Fruit fly (Drosophila melanogaster) whole organism, embryonic: ENCODE results near the gene mthl1.

Source experiments
- ATbp ChIP-seq: fragments of 200-800 bp; sonication (Bioruptor generic); optimal IDR thresholded peaks from 2 replicates; lab custom pipeline; 2017; ENCODE audit warnings: missing biosample characterization, mild to moderate bottlenecking, missing genetic modification characterization, missing genetic modification reagents
- Adf1 ChIP-seq: fragments of 200-800 bp; sonication (Bioruptor generic); IDR thresholded peaks from 2 replicates; pipeline ENCODE4 v1.3.6; 2022; ENCODE audit warnings: missing biosample characterization, missing genetic modification characterization
- BEAF-32 ChIP-seq: fragments of 200-800 bp; sonication (Bioruptor generic); optimal IDR thresholded peaks from 3 replicates; lab custom pipeline; 2017; ENCODE audit warnings: missing biosample characterization, missing genetic modification characterization, mild to moderate bottlenecking, moderate library complexity, missing genetic modification reagents
- BtbVII ChIP-seq: fragments of 200-800 bp; sonication (Bioruptor generic); optimal IDR thresholded peaks from 3 replicates; lab custom pipeline; 2017; ENCODE audit warnings: missing biosample characterization, mild to moderate bottlenecking, missing genetic modification characterization
- CG1024 ChIP-seq: fragments of 200-800 bp; sonication (Bioruptor generic); IDR thresholded peaks from 2 replicates; pipeline ENCODE4 v1.3.6; 2022; ENCODE audit warnings: missing biosample characterization, missing genetic modification characterization
- CG10565 ChIP-seq: fragments of 200-800 bp; sonication (Bioruptor generic); optimal IDR thresholded peaks from 3 replicates; lab custom pipeline; 2016; ENCODE audit warnings: missing biosample characterization, mild to moderate bottlenecking, missing genetic modification characterization
- CG11085 ChIP-seq: fragments of 200-800 bp; sonication (Bioruptor generic); IDR thresholded peaks from 2 replicates; pipeline ENCODE4 v1.3.6; 2022; ENCODE audit warnings: missing biosample characterization, missing genetic modification characterization
- CG11695 ChIP-seq: fragments of 200-800 bp; sonication (Bioruptor generic); IDR thresholded peaks from 3 replicates; pipeline ENCODE4 v1.3.6; 2022; ENCODE audit warnings: missing biosample characterization, missing genetic modification characterization
- CG11723 ChIP-seq: fragments of 200-800 bp; sonication (Bioruptor generic); optimal IDR thresholded peaks from 2 replicates; lab custom pipeline; 2017; ENCODE audit warnings: missing biosample characterization, mild to moderate bottlenecking, missing genetic modification characterization
- CG12071 ChIP-seq: fragments of 200-800 bp; sonication (Bioruptor generic); optimal IDR thresholded peaks from 3 replicates; lab custom pipeline; 2018; ENCODE audit warnings: missing biosample characterization, mild to moderate bottlenecking, missing genetic modification characterization
- CG18764 ChIP-seq: fragments of 200-800 bp; sonication (Bioruptor generic); optimal IDR thresholded peaks from 3 replicates; lab custom pipeline; 2016; ENCODE audit warnings: missing biosample characterization, missing genetic modification characterization
- CG2129 ChIP-seq: fragments of 200-800 bp; sonication (Bioruptor generic); IDR thresholded peaks from 2 replicates; pipeline ENCODE4 v1.3.6; 2022; ENCODE audit warnings: missing biosample characterization, missing genetic modification characterization; ENCODE audit not compliant: partially characterized antibody
- CG2202 ChIP-seq: fragments of 200-800 bp; sonication (Bioruptor generic); optimal IDR thresholded peaks from 2 replicates; lab custom pipeline; 2018; ENCODE audit warnings: missing biosample characterization, mild to moderate bottlenecking, missing genetic modification characterization
- CG2875 ChIP-seq: fragments of 200-800 bp; sonication (Bioruptor generic); optimal IDR thresholded peaks from 2 replicates; lab custom pipeline; 2017; ENCODE audit warnings: missing biosample characterization, mild to moderate bottlenecking, missing genetic modification characterization, missing genetic modification reagents
- CG6254 ChIP-seq: fragments of 200-800 bp; sonication (Bioruptor generic); optimal IDR thresholded peaks from 3 replicates; lab custom pipeline; 2017; ENCODE audit warnings: mild to moderate bottlenecking, missing biosample characterization, missing genetic modification reagents, missing genetic modification characterization
- CG7556 ChIP-seq: fragments of 200-800 bp; sonication (Bioruptor generic); optimal IDR thresholded peaks from 2 replicates; lab custom pipeline; 2017; ENCODE audit warnings: missing biosample characterization, mild to moderate bottlenecking, missing genetic modification characterization
- CG7786 ChIP-seq: fragments of 200-800 bp; sonication (Bioruptor generic); optimal IDR thresholded peaks from 2 replicates; lab custom pipeline; 2016; ENCODE audit warnings: missing biosample characterization, missing genetic modification characterization
- CG8089 ChIP-seq: fragments of 200-800 bp; sonication (Bioruptor generic); optimal IDR thresholded peaks from 3 replicates; lab custom pipeline; 2016; ENCODE audit warnings: missing biosample characterization, missing genetic modification characterization
- CG8765 ChIP-seq: fragments of 200-800 bp; sonication (Bioruptor generic); IDR thresholded peaks from 2 replicates; pipeline ENCODE4 v1.3.6; 2022; ENCODE audit warnings: missing biosample characterization, missing genetic modification characterization
- CG9727 ChIP-seq: fragments of 200-800 bp; sonication (Bioruptor generic); optimal IDR thresholded peaks from 3 replicates; lab custom pipeline; 2017; ENCODE audit warnings: missing biosample characterization, mild to moderate bottlenecking, missing genetic modification characterization
- Camta ChIP-seq: fragments of 200-800 bp; sonication (Bioruptor generic); optimal IDR thresholded peaks from 2 replicates; lab custom pipeline; 2016; ENCODE audit warnings: missing biosample characterization, missing genetic modification characterization
- Chrac-16 ChIP-seq: fragments of 200-800 bp; sonication (Bioruptor generic); optimal IDR thresholded peaks from 3 replicates; lab custom pipeline; 2016; ENCODE audit warnings: missing biosample characterization, missing genetic modification characterization
- Dll ChIP-seq: fragments of 200-800 bp; sonication (Bioruptor generic); IDR thresholded peaks from 4 replicates; pipeline ENCODE4 v1.3.6; 2022; ENCODE audit warnings: missing biosample characterization, missing genetic modification characterization; ENCODE audit not compliant: partially characterized antibody
- Dp ChIP-seq: fragments of 200-800 bp; sonication (Bioruptor generic); optimal IDR thresholded peaks from 2 replicates; lab custom pipeline; 2018; ENCODE audit warnings: missing biosample characterization, mild to moderate bottlenecking, missing genetic modification characterization, moderate library complexity
- HLH54F ChIP-seq: fragments of 200-800 bp; sonication (Bioruptor generic); optimal IDR thresholded peaks from 3 replicates; lab custom pipeline; 2016; ENCODE audit warnings: missing biosample characterization, missing genetic modification characterization
- HmgD ChIP-seq: fragments of 200-800 bp; sonication (Bioruptor generic); optimal IDR thresholded peaks from 3 replicates; lab custom pipeline; 2016; ENCODE audit warnings: missing biosample characterization, missing genetic modification characterization
- Hr3 ChIP-seq: fragments of 200-800 bp; sonication (Bioruptor generic); optimal IDR thresholded peaks from 3 replicates; lab custom pipeline; 2016; ENCODE audit warnings: missing biosample characterization, missing genetic modification characterization
- Sry-δ ChIP-seq: fragments of 200-800 bp; sonication (Bioruptor generic); optimal IDR thresholded peaks from 2 replicates; lab custom pipeline; 2016; ENCODE audit warnings: missing biosample characterization, missing genetic modification characterization
- ab ChIP-seq: fragments of 200-800 bp; sonication (Bioruptor generic); optimal IDR thresholded peaks from 2 replicates; lab custom pipeline; 2016; ENCODE audit warnings: missing biosample characterization, missing genetic modification characterization
- abd-A ChIP-seq: fragments of 200-800 bp; sonication (Bioruptor generic); optimal IDR thresholded peaks from 3 replicates; lab custom pipeline; 2019; ENCODE audit warnings: missing biosample characterization, mild to moderate bottlenecking, missing genetic modification characterization, moderate library complexity
- corto ChIP-seq: fragments of 200-800 bp; sonication (Bioruptor generic); optimal IDR thresholded peaks from 2 replicates; lab custom pipeline; 2016; ENCODE audit warnings: missing biosample characterization, mild to moderate bottlenecking, missing genetic modification characterization, moderate library complexity
- da ChIP-seq: fragments of 200-800 bp; sonication (Bioruptor generic); optimal IDR thresholded peaks from 2 replicates; lab custom pipeline; 2016; ENCODE audit warnings: missing biosample characterization, missing genetic modification characterization
- danr ChIP-seq: fragments of 200-800 bp; sonication (Bioruptor generic); IDR thresholded peaks from 2 replicates; pipeline ENCODE4 v1.3.6; 2022; ENCODE audit warnings: missing biosample characterization, missing genetic modification characterization
- en ChIP-seq: fragments of 200-800 bp; sonication (Bioruptor generic); optimal IDR thresholded peaks from 2 replicates; lab custom pipeline; 2016; ENCODE audit warnings: missing biosample characterization, missing genetic modification characterization
- exex ChIP-seq: fragments of 200-800 bp; sonication (Bioruptor generic); optimal IDR thresholded peaks from 4 replicates; lab custom pipeline; 2018; ENCODE audit warnings: missing biosample characterization, mild to moderate bottlenecking, missing genetic modification characterization, moderate library complexity
- gcm2 ChIP-seq: fragments of 200-800 bp; sonication (Bioruptor generic); optimal IDR thresholded peaks from 2 replicates; lab custom pipeline; 2016; ENCODE audit warnings: missing biosample characterization, missing genetic modification characterization
- gfzf ChIP-seq: fragments of 200-800 bp; sonication (Bioruptor generic); optimal IDR thresholded peaks from 2 replicates; lab custom pipeline; 2016; ENCODE audit warnings: missing biosample characterization, mild to moderate bottlenecking, missing genetic modification characterization, moderate library complexity
- jing ChIP-seq: fragments of 200-800 bp; sonication (Bioruptor generic); optimal IDR thresholded peaks from 2 replicates; lab custom pipeline; 2018; ENCODE audit warnings: missing biosample characterization, mild to moderate bottlenecking, missing genetic modification characterization
- luna ChIP-seq: fragments of 200-800 bp; sonication (Bioruptor generic); optimal IDR thresholded peaks from 2 replicates; lab custom pipeline; 2016; ENCODE audit warnings: missing biosample characterization, missing genetic modification characterization
- odd ChIP-seq: fragments of 200-800 bp; sonication (Bioruptor generic); optimal IDR thresholded peaks from 2 replicates; lab custom pipeline; 2017; ENCODE audit warnings: missing biosample characterization, mild to moderate bottlenecking, missing genetic modification characterization
- onecut ChIP-seq: fragments of 200-800 bp; sonication (Bioruptor generic); IDR thresholded peaks from 2 replicates; pipeline ENCODE4 v1.3.6; 2022; ENCODE audit warnings: missing biosample characterization, missing genetic modification characterization
- p53 ChIP-seq: fragments of 200-800 bp; sonication (Bioruptor generic); optimal IDR thresholded peaks from 2 replicates; lab custom pipeline; 2016; ENCODE audit warnings: missing biosample characterization, missing genetic modification characterization
- peb ChIP-seq: fragments of 200-800 bp; sonication (Bioruptor generic); IDR thresholded peaks from 2 replicates; pipeline ENCODE4 v1.3.6; 2022; ENCODE audit warnings: missing biosample characterization, missing genetic modification characterization
- pho ChIP-seq: fragments of 200-800 bp; sonication (Bioruptor generic); optimal IDR thresholded peaks from 2 replicates; lab custom pipeline; 2016; ENCODE audit warnings: missing biosample characterization, missing genetic modification characterization
- pita ChIP-seq: fragments of 200-800 bp; sonication (Bioruptor generic); optimal IDR thresholded peaks from 2 replicates; lab custom pipeline; 2017; ENCODE audit warnings: missing biosample characterization, mild to moderate bottlenecking, missing genetic modification characterization
- prd ChIP-seq, 3 experiments: fragments of >200 bp in 2 of 3; fragments of 200-800 bp in 1 of 3; sonication (Bioruptor generic) in 1 of 3; optimal IDR thresholded peaks in 2 of 3; IDR thresholded peaks in 1 of 3; 2 replicates in 2 of 3; 3 replicates in 1 of 3; pipeline versions ENCODE4 v1.3.6 to Lab custom; 2017 to 2022; ENCODE audit warnings: missing biosample characterization in 1 of 3, missing genetic modification characterization in 1 of 3
- rib ChIP-seq: fragments of 200-800 bp; sonication (Bioruptor generic); IDR thresholded peaks from 2 replicates; pipeline ENCODE4 v1.3.6; 2022; ENCODE audit warnings: missing biosample characterization, missing genetic modification characterization
- shn ChIP-seq: fragments of 200-800 bp; sonication (Bioruptor generic); optimal IDR thresholded peaks from 3 replicates; lab custom pipeline; 2016; ENCODE audit warnings: missing biosample characterization, missing genetic modification characterization
- sima ChIP-seq: fragments of 200-800 bp; sonication (Bioruptor generic); optimal IDR thresholded peaks from 2 replicates; lab custom pipeline; 2016; ENCODE audit warnings: missing biosample characterization, missing genetic modification characterization
- stc ChIP-seq: fragments of 200-800 bp; sonication (Bioruptor generic); IDR thresholded peaks from 2 replicates; pipeline ENCODE4 v1.3.6; 2022; ENCODE audit warnings: missing biosample characterization, missing genetic modification characterization
- tup ChIP-seq: fragments of 200-800 bp; sonication (Bioruptor generic); optimal IDR thresholded peaks from 2 replicates; lab custom pipeline; 2016; ENCODE audit warnings: missing biosample characterization, mild to moderate bottlenecking, missing genetic modification characterization, moderate library complexity
- z ChIP-seq: fragments of 200-800 bp; sonication (Bioruptor generic); IDR thresholded peaks from 3 replicates; pipeline ENCODE4 v1.3.6; 2022; ENCODE audit warnings: missing biosample characterization, missing genetic modification characterization

mthl1 gene

DNA sequence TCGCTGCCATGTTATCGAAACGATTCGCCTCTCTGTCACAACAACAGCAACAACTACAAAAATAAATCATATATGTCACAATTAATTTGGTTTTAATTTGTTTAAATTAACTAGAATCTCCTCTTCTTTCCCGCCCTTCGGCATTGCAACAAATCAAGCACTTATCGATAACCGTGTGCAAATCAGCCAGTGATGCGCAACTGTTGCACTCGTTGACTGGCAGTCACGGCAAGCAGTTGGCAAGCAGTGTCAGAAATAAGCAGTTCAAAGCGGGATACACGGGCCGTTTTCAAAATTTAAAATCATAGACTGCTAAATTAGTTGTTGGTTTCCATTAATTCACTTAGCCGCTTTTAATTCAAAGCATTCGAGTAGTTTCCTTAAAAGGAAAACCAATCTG lies 43.0 kb downstream of the mthl1 start, which contains the start of gene Axs (continued):
- TF ChIP-seq gfzf (GFP tag; lab: Kevin White, UChicago) (peak; percentile 36), ab (no peak), Adf1 (GFP tag; lab: Robert Waterston, UW) (no peak), Dp (GFP tag; lab: Kevin White, UChicago) (peak; percentile 98), z (GFP tag; lab: Robert Waterston, UW) (no peak), prd (optimal IDR thresholded peaks at IDR 0.05; lab: Kevin White, UChicago) (no peak), prd (GFP tag; IDR thresholded peaks at IDR 0.05; lab: Robert Waterston, UW) (no peak), jing (GFP tag; lab: Kevin White, UChicago) (no peak), Sry-δ (GFP tag; lab: Kevin White, UChicago) (peak; percentile 79), stc (no peak), da (no peak), abd-A (tag; lab: Kevin White, UChicago) (no peak), luna (GFP tag; lab: Kevin White, UChicago) (no peak), CG11723 (GFP tag; lab: Kevin White, UChicago) (no peak), pita (GFP tag; lab: Kevin White, UChicago) (no peak), CG2129 (no peak), CG2875 (GFP tag; lab: Kevin White, UChicago) (no peak), odd (no peak), rib (0 out of 2 replicates have a peak, but pooled peaks have one; percentile 34), tup (GFP tag; lab: Kevin White, UChicago) (no peak), shn (peak; percentile 41), Hr3 (GFP tag; lab: Kevin White, UChicago) (no peak), Dll (GFP tag; lab: Robert Waterston, UW) (peak; percentile 62; the same call in 2 of the 4 replicates), peb (GFP tag; lab: Robert Waterston, UW) (no peak), CG7786 (GFP tag; lab: Kevin White, UChicago) (no peak), HmgD (peak; percentile 24), CG18764 (no peak), exex (tag; lab: Kevin White, UChicago) (no peak), sima (GFP tag; lab: Kevin White, UChicago) (no peak), p53 (GFP tag; lab: Kevin White, UChicago) (peak; percentile 45), pho (GFP tag; lab: Kevin White, UChicago) (peak; percentile 1), CG11085 (no peak), gcm2 (GFP tag; lab: Kevin White, UChicago) (no peak), CG8765 (GFP tag; lab: Robert Waterston, UW) (no peak), HLH54F (GFP tag; lab: Kevin White, UChicago) (no peak), onecut (GFP tag; lab: Robert Waterston, UW) (0 out of 2 replicates have a peak, but pooled peaks have one; percentile 7), CG9727 (no peak), CG1024 (GFP tag; lab: Robert Waterston, UW) (no peak), CG7556 (GFP tag; lab: Kevin White, UChicago) (no peak), CG11695 (GFP tag; lab: Robert Waterston, UW) (no peak), BtbVII (GFP tag; lab: Kevin White, UChicago) (no peak), ATbp (GFP tag; lab: Kevin White, UChicago) (no peak), BEAF-32 (GFP tag; lab: Kevin White, UChicago) (peak; percentile 79), CG8089 (no peak), danr (GFP tag; lab: Robert Waterston, UW) (no peak), Camta (no peak), en (GFP tag; lab: Kevin White, UChicago) (no peak), CG12071 (GFP tag; lab: Kevin White, UChicago) (no peak), CG2202 (tag; lab: Kevin White, UChicago) (no peak), CG10565 (no peak), CG6254 (GFP tag; lab: Kevin White, UChicago) (no peak), Chrac-16 (GFP tag; lab: Kevin White, UChicago) (no peak), corto (GFP tag; lab: Kevin White, UChicago) (no peak)
